Fruit fly (Drosophila melanogaster) whole organism, embryonic: ENCODE results near the gene CG34148.

ENCODE experiments used
- Bdp1 ChIP-seq: fragments of 200-800 bp; sonication (Bioruptor generic); optimal IDR thresholded peaks from 3 replicates; lab custom pipeline; 2016; ENCODE audit warnings: missing biosample characterization, missing genetic modification characterization
- BtbVII ChIP-seq: fragments of 200-800 bp; sonication (Bioruptor generic); optimal IDR thresholded peaks from 3 replicates; lab custom pipeline; 2017; ENCODE audit warnings: missing biosample characterization, mild to moderate bottlenecking, missing genetic modification characterization
- CG11695 ChIP-seq: fragments of 200-800 bp; sonication (Bioruptor generic); IDR thresholded peaks from 3 replicates; pipeline ENCODE4 v1.3.6; 2022; ENCODE audit warnings: missing biosample characterization, missing genetic modification characterization
- CG12155 ChIP-seq: fragments of 200-800 bp; sonication (Bioruptor generic); optimal IDR thresholded peaks from 3 replicates; lab custom pipeline; 2016; ENCODE audit warnings: missing biosample characterization, missing genetic modification characterization
- CG12659 ChIP-seq: fragments of 200-800 bp; sonication (Bioruptor generic); optimal IDR thresholded peaks from 3 replicates; lab custom pipeline; 2017; ENCODE audit warnings: mild to moderate bottlenecking, missing biosample characterization, missing genetic modification reagents, missing genetic modification characterization
- CG12744 ChIP-seq: fragments of 200-800 bp; sonication (Bioruptor generic); optimal IDR thresholded peaks from 2 replicates; lab custom pipeline; 2016; ENCODE audit warnings: missing biosample characterization, missing genetic modification characterization
- CG13123 ChIP-seq: fragments of 200-800 bp; sonication (Bioruptor generic); optimal IDR thresholded peaks from 2 replicates; lab custom pipeline; 2016; ENCODE audit warnings: missing biosample characterization, missing genetic modification characterization
- CG13424 ChIP-seq: fragments of 200-800 bp; sonication (Bioruptor generic); optimal IDR thresholded peaks from 2 replicates; lab custom pipeline; 2019; ENCODE audit warnings: missing biosample characterization, mild to moderate bottlenecking, missing genetic modification characterization, moderate library complexity
- CG15479 ChIP-seq: fragments of 200-800 bp; sonication (Bioruptor generic); optimal IDR thresholded peaks from 3 replicates; lab custom pipeline; 2019; ENCODE audit warnings: missing biosample characterization, mild to moderate bottlenecking, missing genetic modification characterization, moderate library complexity
- CG1602 ChIP-seq: fragments of 200-800 bp; sonication (Bioruptor generic); optimal IDR thresholded peaks from 3 replicates; lab custom pipeline; 2016; ENCODE audit warnings: missing biosample characterization, missing genetic modification characterization
- CG16813 ChIP-seq: fragments of 200-800 bp; sonication (Bioruptor generic); IDR thresholded peaks from 3 replicates; pipeline ENCODE4 v1.3.6; 2022; ENCODE audit warnings: missing biosample characterization, missing genetic modification characterization; ENCODE audit not compliant: partially characterized antibody
- CG18262 ChIP-seq: fragments of 200-800 bp; optimal IDR thresholded peaks from 3 replicates; lab custom pipeline; 2019; ENCODE audit warnings: missing biosample characterization, mild to moderate bottlenecking, missing genetic modification characterization, moderate library complexity
- CG2712 ChIP-seq: fragments of 200-800 bp; optimal IDR thresholded peaks from 3 replicates; lab custom pipeline; 2019; ENCODE audit warnings: missing biosample characterization, mild to moderate bottlenecking, missing genetic modification characterization, moderate library complexity
- CG2875 ChIP-seq: fragments of 200-800 bp; sonication (Bioruptor generic); optimal IDR thresholded peaks from 2 replicates; lab custom pipeline; 2017; ENCODE audit warnings: missing biosample characterization, mild to moderate bottlenecking, missing genetic modification characterization, missing genetic modification reagents
- CG3065 ChIP-seq: fragments of 200-800 bp; sonication (Bioruptor generic); optimal IDR thresholded peaks from 2 replicates; lab custom pipeline; 2016; ENCODE audit warnings: missing biosample characterization, missing genetic modification characterization
- CG3847 ChIP-seq: fragments of 200-800 bp; sonication (Bioruptor generic); IDR thresholded peaks from 2 replicates; pipeline ENCODE4 v1.3.6; 2022; ENCODE audit warnings: missing biosample characterization, missing genetic modification characterization
- CG4617 ChIP-seq: fragments of 200-800 bp; sonication (Bioruptor generic); optimal IDR thresholded peaks from 3 replicates; lab custom pipeline; 2016; ENCODE audit warnings: missing biosample characterization, missing genetic modification characterization, borderline replicate concordance
- CG5245 ChIP-seq: fragments of 200-800 bp; sonication (Bioruptor generic); optimal IDR thresholded peaks from 3 replicates; lab custom pipeline; 2016; ENCODE audit warnings: missing biosample characterization, missing genetic modification characterization
- CG6654 ChIP-seq: fragments of 200-800 bp; sonication (Bioruptor generic); optimal IDR thresholded peaks from 2 replicates; lab custom pipeline; 2017; ENCODE audit warnings: missing biosample characterization, mild to moderate bottlenecking, missing genetic modification characterization
- D ChIP-seq, 2 experiments: fragments of 200-800 bp in 1 of 2; fragments of >200 bp in 1 of 2; sonication (Bioruptor generic) in 1 of 2; optimal IDR thresholded peaks; 2 replicates in 1 of 2; 3 replicates in 1 of 2; lab custom pipeline; 2017; ENCODE audit warnings: mild to moderate bottlenecking in 1 of 2, missing biosample characterization in 1 of 2, missing genetic modification characterization in 1 of 2, missing genetic modification reagents in 1 of 2
- Deaf1 ChIP-seq: fragments of 200-800 bp; optimal IDR thresholded peaks from 3 replicates; lab custom pipeline; 2019; ENCODE audit warnings: missing biosample characterization, mild to moderate bottlenecking, missing genetic modification characterization, moderate library complexity
- E2f1 ChIP-seq: fragments of 200-800 bp; sonication (Bioruptor generic); IDR thresholded peaks from 2 replicates; pipeline ENCODE4 v1.3.6; 2022; ENCODE audit warnings: missing biosample characterization, missing genetic modification characterization
- HHEX ChIP-seq: fragments of 200-800 bp; sonication (Bioruptor generic); optimal IDR thresholded peaks from 3 replicates; lab custom pipeline; 2017; ENCODE audit warnings: missing biosample characterization, mild to moderate bottlenecking, missing genetic modification characterization, missing genetic modification reagents
- MESR4 ChIP-seq: fragments of 200-800 bp; sonication (Bioruptor generic); optimal IDR thresholded peaks from 2 replicates; lab custom pipeline; 2018; ENCODE audit warnings: missing biosample characterization, mild to moderate bottlenecking, missing genetic modification characterization, moderate library complexity
- NFAT ChIP-seq: fragments of 200-800 bp; sonication (Bioruptor generic); IDR thresholded peaks from 2 replicates; pipeline ENCODE4 v1.3.6; 2022; ENCODE audit warnings: missing biosample characterization, missing genetic modification characterization
- Vsx1 ChIP-seq: fragments of 200-800 bp; sonication (Bioruptor generic); optimal IDR thresholded peaks from 2 replicates; lab custom pipeline; 2017; ENCODE audit warnings: missing biosample characterization, mild to moderate bottlenecking, missing genetic modification characterization, missing genetic modification reagents
- ap ChIP-seq: fragments of 200-800 bp; sonication (Bioruptor generic); IDR thresholded peaks from 2 replicates; pipeline ENCODE4 v1.3.6; 2022; ENCODE audit warnings: missing biosample characterization, missing genetic modification characterization
- bigmax ChIP-seq: fragments of 200-800 bp; sonication (Bioruptor generic); optimal IDR thresholded peaks from 2 replicates; lab custom pipeline; 2018; ENCODE audit warnings: missing biosample characterization, mild to moderate bottlenecking, missing genetic modification characterization
- br ChIP-seq: fragments of >200 bp; optimal IDR thresholded peaks from 2 replicates; lab custom pipeline; 2017
- cato ChIP-seq: fragments of 200-800 bp; sonication (Bioruptor generic); optimal IDR thresholded peaks from 2 replicates; lab custom pipeline; 2016; ENCODE audit warnings: missing biosample characterization, missing genetic modification characterization, borderline replicate concordance
- ci ChIP-seq: fragments of 200-800 bp; sonication (Bioruptor generic); IDR thresholded peaks from 3 replicates; pipeline ENCODE4 v1.3.6; 2022; ENCODE audit warnings: missing biosample characterization, missing genetic modification characterization
- crol ChIP-seq: fragments of 200-800 bp; sonication (Bioruptor generic); IDR thresholded peaks from 2 replicates; pipeline ENCODE4 v1.3.6; 2022; ENCODE audit warnings: missing biosample characterization, missing genetic modification characterization
- dysf ChIP-seq: fragments of 200-800 bp; sonication (Bioruptor generic); IDR thresholded peaks from 3 replicates; pipeline ENCODE4 v1.3.6; 2022; ENCODE audit warnings: missing biosample characterization, missing genetic modification characterization
- esg ChIP-seq: fragments of 200-800 bp; sonication (Bioruptor generic); conservative IDR thresholded peaks from 2 replicates; pipeline ENCODE4 v1.3.6; 2022; ENCODE audit warnings: missing biosample characterization, missing genetic modification characterization
- fd64A ChIP-seq: fragments of 200-800 bp; sonication (Bioruptor generic); optimal IDR thresholded peaks from 3 replicates; lab custom pipeline; 2018; ENCODE audit warnings: missing biosample characterization, mild to moderate bottlenecking, missing genetic modification characterization
- fu2 ChIP-seq: fragments of 200-800 bp; sonication (Bioruptor generic); optimal IDR thresholded peaks from 2 replicates; lab custom pipeline; 2016; ENCODE audit warnings: missing biosample characterization, missing genetic modification characterization
- gce ChIP-seq: fragments of 200-800 bp; sonication (Bioruptor generic); IDR thresholded peaks from 3 replicates; pipeline ENCODE4 v1.3.6; 2022; ENCODE audit warnings: missing biosample characterization, missing genetic modification characterization
- her ChIP-seq: fragments of 200-800 bp; sonication (Bioruptor generic); optimal IDR thresholded peaks from 2 replicates; lab custom pipeline; 2016; ENCODE audit warnings: missing biosample characterization, missing genetic modification characterization
- jigr1 ChIP-seq: fragments of 200-800 bp; sonication (Bioruptor generic); IDR thresholded peaks from 3 replicates; pipeline ENCODE4 v1.3.6; 2022; ENCODE audit warnings: missing biosample characterization, missing genetic modification characterization
- klu ChIP-seq: fragments of 200-800 bp; sonication (Bioruptor generic); IDR thresholded peaks from 2 replicates; pipeline ENCODE4 v1.3.6; 2022; ENCODE audit warnings: missing biosample characterization, missing genetic modification characterization
- lov ChIP-seq, 2 experiments: fragments of 200-800 bp in 1 of 2; fragments of >200 bp in 1 of 2; sonication (Bioruptor generic) in 1 of 2; IDR thresholded peaks in 1 of 2; optimal IDR thresholded peaks in 1 of 2; 2 replicates in 1 of 2; 3 replicates in 1 of 2; pipeline versions ENCODE4 v1.3.6 to Lab custom; 2017 to 2022; ENCODE audit warnings: missing biosample characterization in 1 of 2, missing genetic modification characterization in 1 of 2
- nau ChIP-seq: fragments of 200-800 bp; sonication (Bioruptor generic); optimal IDR thresholded peaks from 3 replicates; lab custom pipeline; 2017; ENCODE audit warnings: missing biosample characterization, mild to moderate bottlenecking, missing genetic modification characterization, missing genetic modification reagents
- odd ChIP-seq: fragments of 200-800 bp; sonication (Bioruptor generic); optimal IDR thresholded peaks from 2 replicates; lab custom pipeline; 2017; ENCODE audit warnings: missing biosample characterization, mild to moderate bottlenecking, missing genetic modification characterization
- org-1 ChIP-seq: fragments of 200-800 bp; sonication (Bioruptor generic); optimal IDR thresholded peaks from 2 replicates; lab custom pipeline; 2017; ENCODE audit warnings: missing biosample characterization, missing genetic modification characterization
- pum ChIP-seq: fragments of 200-800 bp; sonication (Bioruptor generic); optimal IDR thresholded peaks from 2 replicates; lab custom pipeline; 2016; ENCODE audit warnings: missing biosample characterization, missing genetic modification characterization
- stc ChIP-seq: fragments of 200-800 bp; sonication (Bioruptor generic); IDR thresholded peaks from 2 replicates; pipeline ENCODE4 v1.3.6; 2022; ENCODE audit warnings: missing biosample characterization, missing genetic modification characterization
- tap ChIP-seq: fragments of 200-800 bp; optimal IDR thresholded peaks from 3 replicates; lab custom pipeline; 2019; ENCODE audit warnings: missing biosample characterization, mild to moderate bottlenecking, missing genetic modification characterization, moderate library complexity
- tgo ChIP-seq: fragments of 200-800 bp; sonication (Bioruptor generic); IDR thresholded peaks from 3 replicates; pipeline ENCODE4 v1.3.6; 2022; ENCODE audit warnings: missing biosample characterization, missing genetic modification characterization

The CG34148 gene

DNA sequence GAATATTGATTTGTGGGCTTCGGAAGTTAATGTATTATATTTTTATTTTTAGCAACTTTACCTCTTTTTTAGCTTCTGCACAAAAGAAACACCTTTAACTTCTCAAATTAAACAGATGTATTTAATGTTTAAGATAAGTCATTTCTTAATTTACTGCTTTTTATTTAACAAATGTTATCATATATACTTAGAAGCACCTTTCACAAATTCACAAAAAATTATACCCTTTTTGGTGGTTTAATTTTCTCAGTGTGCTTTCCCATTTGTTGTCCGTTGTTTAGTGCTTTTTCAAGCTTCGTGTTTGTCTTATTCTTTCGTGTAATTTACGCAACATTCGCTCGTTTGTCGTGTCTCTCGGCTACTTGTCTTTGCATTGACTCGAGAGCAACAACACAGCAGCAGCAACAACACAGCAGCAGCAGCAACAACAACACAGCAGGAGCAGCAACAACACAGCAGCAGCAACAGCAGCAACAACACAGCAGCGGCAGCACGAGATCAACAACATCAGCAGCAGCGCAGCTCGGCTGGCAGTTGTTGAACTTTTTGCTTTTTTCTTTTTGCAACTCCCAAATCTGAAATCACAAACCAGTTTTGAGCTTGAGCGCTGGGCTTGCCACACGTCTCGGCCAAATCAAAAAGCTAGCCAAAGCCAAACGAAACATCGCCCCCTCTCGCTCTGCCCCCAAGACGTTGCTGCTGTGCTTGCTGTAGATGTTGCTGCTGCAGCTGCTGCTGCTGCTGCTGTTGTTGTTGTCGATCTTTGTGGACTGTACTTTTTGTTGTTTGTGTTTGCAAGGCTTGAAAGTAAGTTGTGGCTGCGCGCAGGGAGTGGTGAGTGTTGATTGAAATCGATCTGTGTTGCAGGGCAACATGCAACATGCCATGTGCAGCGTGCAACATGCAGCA, 41.2 kb downstream of the CG34148 start (continued):
- TF ChIP-seq her (no peak), bigmax (no peak), BtbVII (peak; percentile 12), MESR4 (no peak), CG15479 (GFP tag; lab: Kevin White, UChicago) (no peak), dysf (GFP tag; lab: Robert Waterston, UW) (peak; percentile 5; the same call in 1 of the 3 replicates), CG2875 (GFP tag; lab: Kevin White, UChicago) (no peak), lov (optimal IDR thresholded peaks at IDR 0.05; lab: Kevin White, UChicago) (no peak), lov (GFP tag; IDR thresholded peaks at IDR 0.05; lab: Robert Waterston, UW) (no peak), CG4617 (GFP tag; lab: Kevin White, UChicago) (no peak), CG11695 (GFP tag; lab: Robert Waterston, UW) (peak; percentile 77), E2f1 (GFP tag; lab: Robert Waterston, UW) (peak; percentile 65), crol (GFP tag; lab: Robert Waterston, UW) (no peak), CG12155 (no peak), HHEX (GFP tag; lab: Kevin White, UChicago) (peak; percentile 33), esg (GFP tag; lab: Robert Waterston, UW) (no peak), br (no peak), nau (GFP tag; lab: Kevin White, UChicago) (peak; percentile 27), CG13424 (tag; lab: Kevin White, UChicago) (no peak), Deaf1 (peak; percentile 77), CG3847 (GFP tag; lab: Robert Waterston, UW) (no peak), CG13123 (no peak), D (optimal IDR thresholded peaks at IDR 0.05; lab: Kevin White, UChicago) (no peak), D (GFP tag; optimal IDR thresholded peaks at IDR 0.05; lab: Kevin White, UChicago) (peak; percentile 12), CG6654 (GFP tag; lab: Kevin White, UChicago) (no peak), CG18262 (tag; lab: Kevin White, UChicago) (peak; percentile 9), fd64A (GFP tag; lab: Kevin White, UChicago) (no peak), CG12659 (GFP tag; lab: Kevin White, UChicago) (no peak), tgo (GFP tag; lab: Robert Waterston, UW) (peak; percentile 13; the same call in 1 of the 3 replicates), pum (no peak), CG2712 (tag; lab: Kevin White, UChicago) (peak; percentile 34), cato (GFP tag; lab: Kevin White, UChicago) (no peak), tap (tag; lab: Kevin White, UChicago) (peak; percentile 73), CG12744 (GFP tag; lab: Kevin White, UChicago) (no peak), stc (GFP tag; lab: Robert Waterston, UW) (peak; percentile 56; the same call in 1 of the 2 replicates), odd (GFP tag; lab: Kevin White, UChicago) (no peak), CG3065 (GFP tag; lab: Kevin White, UChicago) (no peak), Vsx1 (no peak), gce (GFP tag; lab: Robert Waterston, UW) (no peak), NFAT (no peak), CG16813 (no peak), fu2 (GFP tag; lab: Kevin White, UChicago) (no peak), org-1 (GFP tag; lab: Kevin White, UChicago) (no peak), CG1602 (GFP tag; lab: Kevin White, UChicago) (no peak), jigr1 (GFP tag; lab: Robert Waterston, UW) (0 out of 3 replicates have a peak, but pooled peaks have one; percentile 16), klu (GFP tag; lab: Robert Waterston, UW) (no peak), CG5245 (GFP tag; lab: Kevin White, UChicago) (no peak), Bdp1 (GFP tag; lab: Kevin White, UChicago) (no peak), ci (peak; percentile 30; the same call in 2 of the 3 replicates), ap (GFP tag; lab: Robert Waterston, UW) (no peak)
